Worm (Caenorhabditis elegans): ENCODE measurements around the gene Y75B8A.34.
"Not testable (repeated sequence)": the region's sequence is repeated elsewhere in the genome, so short reads cannot be mapped to it uniquely, and the experiment has no call there.

DNA sequence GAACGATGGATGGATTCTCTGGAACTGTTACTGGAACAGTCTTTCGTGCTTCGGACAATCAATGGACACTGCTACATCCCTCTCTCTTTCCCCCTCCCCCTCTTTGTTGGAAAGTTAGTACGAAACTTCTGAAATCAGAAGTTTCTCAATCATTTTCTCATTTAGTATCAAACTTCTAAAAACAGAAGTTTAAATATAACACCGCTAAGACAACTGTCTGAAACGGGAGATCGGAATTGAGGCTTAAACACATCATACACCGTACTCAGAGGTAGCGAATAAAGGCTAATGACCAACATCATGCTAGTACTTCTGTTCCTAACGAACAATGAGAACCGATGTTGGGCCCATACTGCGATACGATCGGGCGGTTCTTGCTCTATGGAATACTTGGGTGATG is 27.2 kb downstream of the Y75B8A.34 start, which contains the start of gene Y49E10.30:
- TF ChIP-seq snpc-4 (tag; optimal IDR thresholded peaks at IDR 0.05); unc-62 (GFP tag; optimal IDR thresholded peaks at IDR 0.05); nhr-12 (tag; optimal IDR thresholded peaks at IDR 0.05); ztf-11 (tag; optimal IDR thresholded peaks at IDR 0.05); elt-3 (tag; optimal IDR thresholded peaks at IDR 0.05); cnd-1 (tag; optimal IDR thresholded peaks at IDR 0.05); nhr-237 (tag; optimal IDR thresholded peaks at IDR 0.05): not testable (repeated sequence)
